Fruit fly (Drosophila melanogaster): Measurements from ENCODE around the gene Zir.

Gene Zir

dm6 chr2L:107476-108436 lies 13.2 kb downstream of the Zir start:
- TF ChIP-seq CG6854 (GFP tag; optimal IDR thresholded peaks at IDR 0.05) (peak; percentile 71), Sox14 (GFP tag; optimal IDR thresholded peaks at IDR 0.05) (peak; percentile 86), eg (GFP tag; IDR thresholded peaks at IDR 0.05) (no peak), CG11902 (GFP tag; optimal IDR thresholded peaks at IDR 0.05) (no peak), CG32006 (GFP tag; optimal IDR thresholded peaks at IDR 0.05) (no peak), pdm3 (GFP tag; optimal IDR thresholded peaks at IDR 0.05) (no peak), dac (GFP tag; optimal IDR thresholded peaks at IDR 0.05) (no peak), esn (GFP tag; optimal IDR thresholded peaks at IDR 0.05) (peak; percentile 6), Met (GFP tag; optimal IDR thresholded peaks at IDR 0.05) (no peak), svp (GFP tag) (no peak), Eip78C (GFP tag) (peak; percentile 47)

dm6 chr2L:109098-109799 lies 14.7 kb downstream of the Zir start:
- TF ChIP-seq fkh (GFP tag; optimal IDR thresholded peaks at IDR 0.05): peak; percentile 32
- TF ChIP-seq topi (GFP tag; optimal IDR thresholded peaks at IDR 0.05): no peak
- no peak for TF ChIP-seq pdm3 (GFP tag; optimal IDR thresholded peaks at IDR 0.05)
- peak; percentile 85 for TF ChIP-seq CG1621 (tag; optimal IDR thresholded peaks at IDR 0.05)
- no peak for TF ChIP-seq CG6792 (GFP tag; optimal IDR thresholded peaks at IDR 0.05)
- no peak for TF ChIP-seq CG3032 (tag; optimal IDR thresholded peaks at IDR 0.05)
- TF ChIP-seq CG15336 (GFP tag; IDR thresholded peaks at IDR 0.05): 0 out of 2 replicates have a peak, but pooled peaks have one; percentile 36
- no peak for TF ChIP-seq ss (GFP tag; optimal IDR thresholded peaks at IDR 0.05)
- TF ChIP-seq CG6808 (GFP tag; optimal IDR thresholded peaks at IDR 0.05): no peak
- no peak for TF ChIP-seq Eip93F (GFP tag; optimal IDR thresholded peaks at IDR 0.05)
- no peak for TF ChIP-seq CG6163 (GFP tag; IDR thresholded peaks at IDR 0.05)
- no peak for TF ChIP-seq Hr38 (GFP tag; optimal IDR thresholded peaks at IDR 0.05)
- TF ChIP-seq Eip75B (GFP tag; optimal IDR thresholded peaks at IDR 0.05): no peak
- TF ChIP-seq vri (GFP tag; optimal IDR thresholded peaks at IDR 0.05): no peak
- no peak for TF ChIP-seq CG3919 (GFP tag; optimal IDR thresholded peaks at IDR 0.05)
- TF ChIP-seq achi (GFP tag; optimal IDR thresholded peaks at IDR 0.05): no peak
- no peak for TF ChIP-seq Gug (GFP tag; IDR thresholded peaks at IDR 0.05)
- TF ChIP-seq Hr4 (GFP tag; optimal IDR thresholded peaks at IDR 0.05): no peak
- no peak for TF ChIP-seq fd59A (GFP tag; optimal IDR thresholded peaks at IDR 0.05)
- TF ChIP-seq CG8119 (GFP tag; IDR thresholded peaks at IDR 0.05): no peak
- TF ChIP-seq Sox102F (GFP tag; optimal IDR thresholded peaks at IDR 0.05): no peak
- no peak for TF ChIP-seq CG11762 (GFP tag; optimal IDR thresholded peaks at IDR 0.05; ENCODE audit: insufficient read depth)
- TF ChIP-seq CG16779 (tag; optimal IDR thresholded peaks at IDR 0.05): no peak
- TF ChIP-seq dac (GFP tag; optimal IDR thresholded peaks at IDR 0.05): no peak
- no peak for TF ChIP-seq Sox15 (GFP tag; optimal IDR thresholded peaks at IDR 0.05)
- TF ChIP-seq CG6854 (GFP tag; optimal IDR thresholded peaks at IDR 0.05): no peak
- no peak for TF ChIP-seq Hr39 (GFP tag; optimal IDR thresholded peaks at IDR 0.05)
- no peak for TF ChIP-seq CG11294 (GFP tag; IDR thresholded peaks at IDR 0.05)
- TF ChIP-seq CG8319 (GFP tag; optimal IDR thresholded peaks at IDR 0.05): no peak
- no peak for TF ChIP-seq CG6276 (GFP tag; optimal IDR thresholded peaks at IDR 0.05)
- TF ChIP-seq svp (GFP tag): peak; percentile 68
- no peak for TF ChIP-seq Ets21C (GFP tag; optimal IDR thresholded peaks at IDR 0.05)

All from whole organism, prepupa.